Worm (Caenorhabditis elegans) whole organism, early embryonic: Measurements from ENCODE around the gene fkh-7.

Source experiments
- B0310.2 ChIP-seq: sonication (generic microtip); optimal IDR thresholded peaks from 2 replicates; lab custom pipeline; 2016; ENCODE audit warnings: mild to moderate bottlenecking, missing genetic modification characterization, missing compliant biosample characterization
- F13C5.2 ChIP-seq: sonication (generic microtip); optimal IDR thresholded peaks from 2 replicates; lab custom pipeline; 2017; ENCODE audit warnings: mild to moderate bottlenecking, missing genetic modification characterization, inconsistent platforms, missing compliant biosample characterization
- aly-1 ChIP-seq: sonication (generic microtip); optimal IDR thresholded peaks from 2 replicates; lab custom pipeline; 2016; ENCODE audit warnings: missing genetic modification characterization, missing compliant biosample characterization
- ama-1 ChIP-seq: fragments of 150-350 bp; optimal IDR thresholded peaks from 2 replicates; lab custom pipeline; 2014
- ceh-13 ChIP-seq: fragments of 200-800 bp; sonication (Bioruptor generic); optimal IDR thresholded peaks from 2 replicates; lab custom pipeline; 2018; ENCODE audit warnings: mild to moderate bottlenecking, missing genetic modification characterization, missing compliant biosample characterization
- ceh-36 ChIP-seq: sonication (generic microtip); optimal IDR thresholded peaks from 2 replicates; lab custom pipeline; 2016; ENCODE audit warnings: missing genetic modification characterization, inconsistent platforms, missing compliant biosample characterization
- ets-7 ChIP-seq: sonication (generic microtip); optimal IDR thresholded peaks from 2 replicates; lab custom pipeline; 2016; ENCODE audit warnings: missing genotype, missing genetic modification characterization, missing compliant biosample characterization
- flt-1 ChIP-seq: fragments of 200-800 bp; sonication (Bioruptor generic); IDR thresholded peaks from 2 replicates; pipeline ENCODE4 v1.3.6; 2022; ENCODE audit warnings: missing genetic modification characterization, missing compliant biosample characterization
- hmbx-1 ChIP-seq: sonication (generic microtip); optimal IDR thresholded peaks from 2 replicates; lab custom pipeline; 2016; ENCODE audit warnings: mild to moderate bottlenecking, missing genetic modification characterization, missing compliant biosample characterization
- hmg-4 ChIP-seq: fragments of 200-800 bp; sonication (Bioruptor generic); optimal IDR thresholded peaks from 2 replicates; lab custom pipeline; 2018; ENCODE audit warnings: mild to moderate bottlenecking, missing genetic modification characterization, missing compliant biosample characterization
- hnd-1 ChIP-seq: sonication (generic microtip); optimal IDR thresholded peaks from 2 replicates; lab custom pipeline; 2016; ENCODE audit warnings: missing genetic modification characterization, missing compliant biosample characterization
- pes-1 ChIP-seq: fragments of 200-800 bp; sonication (Bioruptor generic); IDR thresholded peaks from 2 replicates; pipeline ENCODE4 v1.3.6; 2022; ENCODE audit warnings: missing genetic modification reagents, missing genetic modification characterization, missing compliant biosample characterization
- scrt-1 ChIP-seq: fragments of 200-800 bp; sonication (Bioruptor generic); IDR thresholded peaks from 2 replicates; pipeline ENCODE4 v1.3.6; 2022; ENCODE audit warnings: missing genetic modification characterization, missing compliant biosample characterization
- sea-1 ChIP-seq: fragments of 200-800 bp; sonication (Bioruptor generic); conservative IDR thresholded peaks from 2 replicates; pipeline ENCODE4 v1.3.6; 2022; ENCODE audit warnings: missing genetic modification characterization, missing compliant biosample characterization
- tbx-11 ChIP-seq: fragments of 200-800 bp; sonication (Bioruptor generic); IDR thresholded peaks from 2 replicates; pipeline ENCODE4 v1.3.6; 2022; ENCODE audit warnings: missing genetic modification characterization, missing compliant biosample characterization
- tbx-37 ChIP-seq: fragments of 200-800 bp; sonication (Bioruptor generic); conservative IDR thresholded peaks from 2 replicates; pipeline ENCODE4 v1.3.6; 2022; ENCODE audit warnings: missing genetic modification reagents, missing genetic modification characterization, missing compliant biosample characterization
- tra-4 ChIP-seq: sonication (generic microtip); optimal IDR thresholded peaks from 2 replicates; lab custom pipeline; 2017; ENCODE audit warnings: missing genetic modification characterization, missing compliant biosample characterization

The fkh-7 gene

ce11 chrIV:5587964-5588860, 3.7 kb downstream of the fkh-7 start:
- TF ChIP-seq tra-4 (tag; lab: Kevin White, UChicago) (no peak), sea-1 (GFP tag; lab: Robert Waterston, UW) (no peak), ama-1 (lab: Kevin White, UChicago) (no peak), ceh-13 (GFP tag; lab: Kevin White, UChicago) (no peak), hmg-4 (GFP tag; lab: Kevin White, UChicago) (no peak), flt-1 (GFP tag; lab: Robert Waterston, UW) (no peak), aly-1 (no peak), B0310.2 (tag; lab: Kevin White, UChicago) (no peak), scrt-1 (no peak), ceh-36 (tag; lab: Kevin White, UChicago) (no peak)

- TF ChIP-seq B0310.2 (tag; lab: Kevin White, UChicago) = no peak
- no peak for TF ChIP-seq scrt-1
- no peak for TF ChIP-seq ama-1 (lab: Kevin White, UChicago)
- TF ChIP-seq F13C5.2 = no peak
- TF ChIP-seq hmbx-1 (tag; lab: Kevin White, UChicago) = no peak
- TF ChIP-seq hnd-1 = no peak
- no peak for TF ChIP-seq ceh-13 (GFP tag; lab: Kevin White, UChicago)
These were observed 5.6 kb downstream of the fkh-7 start for ce11 chrIV:5590120-5590519.

ce11 chrIV:5591134-5591533, 6.7 kb downstream of the fkh-7 start:
- TF ChIP-seq sea-1 (GFP tag; lab: Robert Waterston, UW) (no peak), flt-1 (GFP tag; lab: Robert Waterston, UW) (no peak), hmbx-1 (tag; lab: Kevin White, UChicago) (no peak), tbx-37 (GFP tag; lab: Robert Waterston, UW) (no peak), tra-4 (tag; lab: Kevin White, UChicago) (no peak)

- no peak for TF ChIP-seq hmg-4 (GFP tag; lab: Kevin White, UChicago)
These were observed 8.5 kb downstream of the fkh-7 start for ce11 chrIV:5592956-5593355.

- TF ChIP-seq B0310.2 (tag; lab: Kevin White, UChicago) (no peak), scrt-1 (0 out of 2 replicates have a peak, but pooled peaks have one; percentile 11)
These were observed 9.3 kb downstream of the fkh-7 start for ce11 chrIV:5593804-5594214.

ce11 chrIV:5595567-5595966, 11.1 kb downstream of the fkh-7 start:
- no peak for TF ChIP-seq pes-1
- TF ChIP-seq sea-1 (GFP tag; lab: Robert Waterston, UW) = no peak
- peak; percentile 21 for TF ChIP-seq ceh-36 (tag; lab: Kevin White, UChicago)
- TF ChIP-seq ets-7 (tag; lab: Kevin White, UChicago) = no peak
- TF ChIP-seq tra-4 (tag; lab: Kevin White, UChicago) = no peak
- TF ChIP-seq hnd-1 = no peak
- TF ChIP-seq flt-1 (GFP tag; lab: Robert Waterston, UW) = no peak
- TF ChIP-seq tbx-11 (GFP tag; lab: Robert Waterston, UW) = no peak

- TF ChIP-seq B0310.2 (tag; lab: Kevin White, UChicago) = no peak
These were observed 14.1 kb downstream of the fkh-7 start for ce11 chrIV:5598515-5599132.

ce11 chrIV:5600316-5600715, 15.8 kb downstream of the fkh-7 start:
- TF ChIP-seq hmg-4 (GFP tag; lab: Kevin White, UChicago) = peak; percentile 52
- TF ChIP-seq B0310.2 (tag; lab: Kevin White, UChicago) = no peak

- TF ChIP-seq ama-1 (lab: Kevin White, UChicago) = no peak
- no peak for TF ChIP-seq flt-1 (GFP tag; lab: Robert Waterston, UW)
- TF ChIP-seq hnd-1 = no peak
- TF ChIP-seq sea-1 (GFP tag; lab: Robert Waterston, UW) = no peak
- TF ChIP-seq pes-1 = no peak
These were observed 17.9 kb downstream of the fkh-7 start for ce11 chrIV:5602415-5602814.
